Worm (Caenorhabditis elegans) whole organism, L1 larva: ENCODE data around the gene nlp-63.

Source experiments
- C04F5.9 ChIP-seq: sonication (generic microtip); optimal IDR thresholded peaks from 2 replicates; lab custom pipeline; 2016; ENCODE audit warnings: missing genetic modification characterization, missing compliant biosample characterization
- C16A3.4 ChIP-seq: fragments of 150-350 bp; optimal IDR thresholded peaks from 2 replicates; lab custom pipeline; 2014; ENCODE audit warnings: missing biosample characterization, missing genetic modification characterization
- F16B12.6 ChIP-seq: fragments of 150-350 bp; optimal IDR thresholded peaks from 2 replicates; lab custom pipeline; 2014; ENCODE audit warnings: missing biosample characterization, missing genetic modification characterization
- aha-1 ChIP-seq: fragments of 150-350 bp; optimal IDR thresholded peaks from 2 replicates; lab custom pipeline; 2014; ENCODE audit warnings: missing biosample characterization, missing genetic modification characterization
- alr-1 ChIP-seq: fragments of 200-800 bp; sonication (Bioruptor generic); optimal IDR thresholded peaks from 2 replicates; lab custom pipeline; 2018; ENCODE audit warnings: borderline replicate concordance, mild to moderate bottlenecking, missing genetic modification characterization, missing compliant biosample characterization
- ceh-63 ChIP-seq: fragments of 200-800 bp; sonication (Bioruptor generic); optimal IDR thresholded peaks from 2 replicates; lab custom pipeline; 2018; ENCODE audit warnings: mild to moderate bottlenecking, missing genetic modification characterization, missing compliant biosample characterization
- ceh-8 ChIP-seq: fragments of 200-800 bp; sonication (Bioruptor generic); optimal IDR thresholded peaks from 2 replicates; lab custom pipeline; 2018; ENCODE audit warnings: mild to moderate bottlenecking, missing genetic modification characterization, moderate library complexity, missing compliant biosample characterization
- ceh-82 ChIP-seq, 3 experiments: fragments of 150-350 bp in 1 of 3; sonication (generic microtip) in 2 of 3; optimal IDR thresholded peaks; 2 replicates each; lab custom pipeline; 2014 to 2017; ENCODE audit warnings: missing biosample characterization in 3 of 3, missing genetic modification characterization in 3 of 3
- ceh-88 ChIP-seq: fragments of 200-800 bp; sonication (Bioruptor generic); IDR thresholded peaks from 2 replicates; pipeline ENCODE4 v1.3.6; 2022; ENCODE audit warnings: missing genetic modification characterization, missing compliant biosample characterization
- ceh-90 ChIP-seq: sonication (generic microtip); optimal IDR thresholded peaks from 2 replicates; lab custom pipeline; 2016; ENCODE audit warnings: missing genetic modification characterization, missing compliant biosample characterization
- ces-1 ChIP-seq: fragments of 150-350 bp; optimal IDR thresholded peaks from 2 replicates; lab custom pipeline; 2014; ENCODE audit warnings: missing biosample characterization, missing genetic modification reagents, missing genetic modification characterization
- egl-27 ChIP-seq, 2 experiments: fragments of 150-350 bp in 1 of 2; sonication (generic microtip); optimal IDR thresholded peaks; 3 replicates each; lab custom pipeline; 2017 to 2018; ENCODE audit warnings: missing biosample characterization in 2 of 2, missing genetic modification characterization in 2 of 2, missing genetic modification reagents in 2 of 2
- elt-2 ChIP-seq: sonication (generic microtip); optimal IDR thresholded peaks from 2 replicates; lab custom pipeline; 2016; ENCODE audit warnings: missing genetic modification characterization, mild to moderate bottlenecking, inconsistent platforms, missing compliant biosample characterization, missing genetic modification reagents
- fkh-10 ChIP-seq: sonication (generic microtip); optimal IDR thresholded peaks from 2 replicates; lab custom pipeline; 2017; ENCODE audit warnings: missing biosample characterization, missing genetic modification reagents, missing genetic modification characterization
- fkh-4 ChIP-seq: sonication (generic microtip); optimal IDR thresholded peaks from 2 replicates; lab custom pipeline; 2016; ENCODE audit warnings: missing compliant biosample characterization, missing genetic modification characterization, borderline replicate concordance
- fkh-8 ChIP-seq: sonication (generic microtip); optimal IDR thresholded peaks from 2 replicates; lab custom pipeline; 2016; ENCODE audit warnings: mild to moderate bottlenecking, missing genetic modification characterization, missing compliant biosample characterization
- fos-1 ChIP-seq: fragments of 150-350 bp; optimal IDR thresholded peaks from 2 replicates; lab custom pipeline; 2014; ENCODE audit warnings: missing biosample characterization, missing genetic modification characterization
- hlh-17 ChIP-seq: fragments of 200-800 bp; sonication (Bioruptor generic); optimal IDR thresholded peaks from 2 replicates; lab custom pipeline; 2018; ENCODE audit warnings: missing genetic modification characterization, mild to moderate bottlenecking, missing compliant biosample characterization, moderate library complexity, borderline replicate concordance
- hlh-4 ChIP-seq: sonication (generic microtip); optimal IDR thresholded peaks from 2 replicates; lab custom pipeline; 2016; ENCODE audit warnings: mild to moderate bottlenecking, missing genetic modification characterization, missing compliant biosample characterization
- isw-1 ChIP-seq: fragments of 200-800 bp; sonication (Bioruptor generic); IDR thresholded peaks from 2 replicates; pipeline ENCODE4 v1.3.6; 2022; ENCODE audit warnings: missing genetic modification characterization, missing compliant biosample characterization
- lin-13 ChIP-seq: fragments of 150-350 bp; optimal IDR thresholded peaks from 2 replicates; lab custom pipeline; 2014; ENCODE audit warnings: missing biosample characterization, missing genetic modification reagents, missing genetic modification characterization
- lin-14 ChIP-seq: fragments of 200-800 bp; sonication (Bioruptor generic); optimal IDR thresholded peaks from 2 replicates; lab custom pipeline; 2018; ENCODE audit warnings: mild to moderate bottlenecking, missing genetic modification characterization, moderate library complexity, missing compliant biosample characterization
- lin-35 ChIP-seq, 2 experiments: fragments of 150-350 bp; optimal IDR thresholded peaks; 2 replicates each; lab custom pipeline; 2014; ENCODE audit warnings: missing biosample characterization in 2 of 2, missing genetic modification characterization in 2 of 2, missing genetic modification reagents in 2 of 2
- lir-3 ChIP-seq: sonication (generic microtip); optimal IDR thresholded peaks from 2 replicates; lab custom pipeline; 2016; ENCODE audit warnings: mild to moderate bottlenecking, missing genetic modification characterization, moderate library complexity, missing compliant biosample characterization; ENCODE audit not compliant: poor library complexity
- lsy-2 ChIP-seq, 2 experiments: fragments of 150-350 bp; optimal IDR thresholded peaks; 2 replicates each; lab custom pipeline; 2014; ENCODE audit warnings: missing biosample characterization in 2 of 2, missing genetic modification characterization in 2 of 2
- mdl-1 ChIP-seq, 2 experiments: fragments of 150-350 bp; optimal IDR thresholded peaks; 2 replicates each; lab custom pipeline; 2014 to 2017; ENCODE audit warnings: missing biosample characterization in 2 of 2, missing genetic modification characterization in 2 of 2, inconsistent platforms in 1 of 2
- mep-1 ChIP-seq: fragments of 150-350 bp; optimal IDR thresholded peaks from 2 replicates; lab custom pipeline; 2014; ENCODE audit warnings: missing biosample characterization, missing genetic modification characterization
- nhr-12 ChIP-seq: sonication (generic microtip); optimal IDR thresholded peaks from 2 replicates; lab custom pipeline; 2017; ENCODE audit warnings: missing biosample characterization, missing genetic modification characterization
- nhr-237 ChIP-seq: fragments of 150-350 bp; optimal IDR thresholded peaks from 2 replicates; lab custom pipeline; 2014; ENCODE audit warnings: missing biosample characterization, missing genetic modification characterization
- nhr-47 ChIP-seq: sonication (generic microtip); optimal IDR thresholded peaks from 2 replicates; lab custom pipeline; 2016; ENCODE audit warnings: mild to moderate bottlenecking, missing genetic modification characterization, moderate library complexity, missing compliant biosample characterization
- nhr-71 ChIP-seq: sonication (generic microtip); optimal IDR thresholded peaks from 2 replicates; lab custom pipeline; 2016; ENCODE audit warnings: mild to moderate bottlenecking, missing genetic modification characterization, moderate library complexity, missing compliant biosample characterization
- nhr-76 ChIP-seq: sonication (generic microtip); optimal IDR thresholded peaks from 2 replicates; lab custom pipeline; 2017; ENCODE audit warnings: missing biosample characterization, missing genetic modification characterization
- nhr-77 ChIP-seq: fragments of 150-350 bp; optimal IDR thresholded peaks from 2 replicates; lab custom pipeline; 2014; ENCODE audit warnings: missing biosample characterization, missing genetic modification characterization
- nhr-84 ChIP-seq: sonication (generic microtip); optimal IDR thresholded peaks from 2 replicates; lab custom pipeline; 2017; ENCODE audit warnings: missing biosample characterization, missing genetic modification characterization
- nhr-85 ChIP-seq: sonication (generic microtip); peaks from one replicate; lab custom pipeline; 2016; ENCODE audit warnings: missing genetic modification characterization, inconsistent platforms, missing compliant biosample characterization
- pag-3 ChIP-seq: sonication (generic microtip); optimal IDR thresholded peaks from 2 replicates; lab custom pipeline; 2017; ENCODE audit warnings: missing genetic modification characterization, mild to moderate bottlenecking, missing compliant biosample characterization, antibody characterized with exemption, borderline replicate concordance; ENCODE audit not compliant: insufficient read depth
- pax-3 ChIP-seq: fragments of 200-800 bp; sonication (Bioruptor generic); optimal IDR thresholded peaks from 2 replicates; lab custom pipeline; 2018; ENCODE audit warnings: mild to moderate bottlenecking, missing genetic modification characterization, moderate library complexity, missing compliant biosample characterization
- pqm-1 ChIP-seq: sonication (generic microtip); optimal IDR thresholded peaks from 3 replicates; lab custom pipeline; 2017; ENCODE audit warnings: missing biosample characterization, missing genetic modification characterization
- rnt-1 ChIP-seq: sonication (generic microtip); optimal IDR thresholded peaks from 2 replicates; lab custom pipeline; 2016; ENCODE audit warnings: mild to moderate bottlenecking, missing genetic modification characterization, moderate library complexity, missing compliant biosample characterization
- sptf-1 ChIP-seq: fragments of 150-350 bp; optimal IDR thresholded peaks from 2 replicates; lab custom pipeline; 2014; ENCODE audit warnings: missing biosample characterization, missing genetic modification characterization
- swsn-7 ChIP-seq: sonication (generic microtip); optimal IDR thresholded peaks from 2 replicates; lab custom pipeline; 2016; ENCODE audit warnings: missing genetic modification characterization, missing compliant biosample characterization
- tlp-1 ChIP-seq: fragments of 150-350 bp; optimal IDR thresholded peaks from 2 replicates; lab custom pipeline; 2014; ENCODE audit warnings: missing biosample characterization, missing genetic modification characterization
- unc-30 ChIP-seq: sonication (generic microtip); optimal IDR thresholded peaks from 2 replicates; lab custom pipeline; 2017; ENCODE audit warnings: missing biosample characterization, missing genetic modification characterization
- unc-86 ChIP-seq: sonication (generic microtip); optimal IDR thresholded peaks from 2 replicates; lab custom pipeline; 2016; ENCODE audit warnings: missing genetic modification characterization, missing compliant biosample characterization
- xbp-1 ChIP-seq: sonication (generic microtip); optimal IDR thresholded peaks from 2 replicates; lab custom pipeline; 2016; ENCODE audit warnings: missing genetic modification characterization, missing compliant biosample characterization
- zag-1 ChIP-seq: fragments of 150-350 bp; optimal IDR thresholded peaks from 2 replicates; lab custom pipeline; 2014; ENCODE audit warnings: missing biosample characterization, missing genetic modification characterization
- ztf-11 ChIP-seq, 2 experiments: sonication (generic microtip); optimal IDR thresholded peaks; 2 replicates each; lab custom pipeline; 2016 to 2017; ENCODE audit warnings: missing genetic modification characterization in 2 of 2, missing biosample characterization in 1 of 2, missing compliant biosample characterization in 1 of 2
- ztf-4 ChIP-seq: fragments of 150-350 bp; optimal IDR thresholded peaks from 2 replicates; lab custom pipeline; 2014; ENCODE audit warnings: missing biosample characterization, missing genetic modification characterization

nlp-63 gene

ce11 chrII:10155106-10155505, at the start of gene nlp-63:
nlp-63 (plus strand) TSS chrII:10155406.
- TF ChIP-seq nhr-71 (tag; lab: Kevin White, UChicago) (no peak), rnt-1 (tag; lab: Kevin White, UChicago) (no peak), isw-1 (GFP tag; lab: Robert Waterston, UW) (no peak), nhr-12 (tag; lab: Kevin White, UChicago) (no peak), elt-2 (tag; lab: Kevin White, UChicago) (no peak), fkh-4 (tag; lab: Kevin White, UChicago) (no peak), mep-1 (tag; lab: Kevin White, UChicago) (no peak), fkh-10 (GFP tag; lab: Kevin White, UChicago) (no peak), xbp-1 (no peak), tlp-1 (tag; lab: Kevin White, UChicago) (no peak), zag-1 (tag; lab: Kevin White, UChicago) (no peak), pag-3 (no peak), ceh-90 (tag; lab: Kevin White, UChicago) (no peak), ceh-8 (GFP tag; lab: Kevin White, UChicago) (no peak), lin-35 (GFP tag; optimal IDR thresholded peaks at IDR 0.05; lab: Kevin White, UChicago) (no peak), unc-86 (tag; lab: Kevin White, UChicago) (no peak), hlh-17 (GFP tag; lab: Kevin White, UChicago) (no peak), ztf-4 (tag; lab: Kevin White, UChicago) (no peak), lin-14 (no peak)

- no peak for TF ChIP-seq pqm-1
- TF ChIP-seq ceh-82 (tag; optimal IDR thresholded peaks at IDR 0.05; lab: Kevin White, UChicago) = no peak
- TF ChIP-seq ceh-90 (tag; lab: Kevin White, UChicago) = no peak
- no peak for TF ChIP-seq ceh-63
- TF ChIP-seq ceh-88 (GFP tag; lab: Robert Waterston, UW) = no peak
- TF ChIP-seq lir-3 = no peak
- no peak for TF ChIP-seq sptf-1 (tag; lab: Kevin White, UChicago)
- TF ChIP-seq zag-1 (tag; lab: Kevin White, UChicago) = no peak
- TF ChIP-seq pag-3 = no peak
- TF ChIP-seq nhr-47 = no peak
- TF ChIP-seq nhr-84 (tag; lab: Kevin White, UChicago) = no peak
- TF ChIP-seq fkh-10 (GFP tag; lab: Kevin White, UChicago) = no peak
- no peak for TF ChIP-seq hlh-4 (tag; lab: Kevin White, UChicago)
- TF ChIP-seq ces-1 (GFP tag; lab: Kevin White, UChicago) = no peak
- no peak for TF ChIP-seq elt-2 (tag; lab: Kevin White, UChicago)
- no peak for TF ChIP-seq C04F5.9 (tag; lab: Kevin White, UChicago)
- no peak for TF ChIP-seq mdl-1 (tag; optimal IDR thresholded peaks at IDR 0.05; lab: Kevin White, UChicago)
- no peak for TF ChIP-seq lsy-2 (tag; optimal IDR thresholded peaks at IDR 0.05; lab: Kevin White, UChicago)
- no peak for TF ChIP-seq nhr-237 (tag; lab: Kevin White, UChicago)
- TF ChIP-seq pax-3 (tag; lab: Kevin White, UChicago) = no peak
Observed at ce11 chrII:10105604-10106003, 49.6 kb upstream of the nlp-63 start, which contains the start of gene ZK945.4. ZK945.4 (minus strand) TSS chrII:10105704.

ce11 chrII:10106870-10107269, 48.3 kb upstream of the nlp-63 start, which contains the start of gene ZK945.6:
ZK945.6 (minus strand) TSS chrII:10106970.
- TF ChIP-seq egl-27 (tag; optimal IDR thresholded peaks at IDR 0.05; lab: Kevin White, UChicago) (no peak), swsn-7 (tag; lab: Kevin White, UChicago) (no peak), nhr-237 (tag; lab: Kevin White, UChicago) (no peak), pax-3 (tag; lab: Kevin White, UChicago) (no peak), nhr-85 (tag; lab: Kevin White, UChicago) (no peak), C16A3.4 (no peak), alr-1 (tag; lab: Kevin White, UChicago) (no peak), fos-1 (tag; lab: Kevin White, UChicago) (no peak), nhr-76 (tag; lab: Kevin White, UChicago) (no peak), ztf-11 (tag; optimal IDR thresholded peaks at IDR 0.05; lab: Kevin White, UChicago) (no peak), F16B12.6 (tag; lab: Kevin White, UChicago) (no peak), fkh-8 (tag; lab: Kevin White, UChicago) (no peak), unc-30 (tag; lab: Kevin White, UChicago) (no peak), aha-1 (tag; lab: Kevin White, UChicago) (no peak), nhr-77 (no peak), hlh-4 (tag; lab: Kevin White, UChicago) (no peak), lin-13 (GFP tag; lab: Kevin White, UChicago) (no peak)
